Worm (Caenorhabditis elegans) whole organism, L3 larva: ENCODE measurements around the gene clec-157.

Source experiments
- R02D3.7 ChIP-seq: fragments of 150-350 bp; optimal IDR thresholded peaks from 2 replicates; lab custom pipeline; 2014; ENCODE audit warnings: missing biosample characterization, missing genetic modification characterization
- ama-1 ChIP-seq: fragments of 150-350 bp; optimal IDR thresholded peaks from 2 replicates; lab custom pipeline; 2018
- ceh-16 ChIP-seq: sonication (generic microtip); optimal IDR thresholded peaks from 2 replicates; lab custom pipeline; 2017; ENCODE audit warnings: missing biosample characterization, missing genetic modification characterization
- ceh-28 ChIP-seq: fragments of 150-350 bp; optimal IDR thresholded peaks from 2 replicates; lab custom pipeline; 2014; ENCODE audit warnings: missing biosample characterization, missing genetic modification reagents, missing genetic modification characterization
- ceh-82 ChIP-seq: fragments of 150-350 bp; optimal IDR thresholded peaks from 2 replicates; lab custom pipeline; 2014; ENCODE audit warnings: missing biosample characterization, missing genetic modification characterization
- ceh-9 ChIP-seq: sonication (generic microtip); optimal IDR thresholded peaks from 2 replicates; lab custom pipeline; 2018; ENCODE audit warnings: missing biosample characterization, missing genetic modification characterization
- daf-12 ChIP-seq: fragments of 150-350 bp; optimal IDR thresholded peaks from 2 replicates; lab custom pipeline; 2014; ENCODE audit warnings: missing biosample characterization, missing genetic modification reagents, missing genetic modification characterization
- egl-27 ChIP-seq: sonication (generic microtip); optimal IDR thresholded peaks from 4 replicates; lab custom pipeline; 2017; ENCODE audit warnings: missing biosample characterization, missing genetic modification reagents, missing genetic modification characterization
- egl-5 ChIP-seq: fragments of 150-350 bp; optimal IDR thresholded peaks from 2 replicates; lab custom pipeline; 2017; ENCODE audit warnings: missing biosample characterization, missing genetic modification reagents, missing genetic modification characterization, inconsistent platforms
- elt-1 ChIP-seq: fragments of 150-350 bp; optimal IDR thresholded peaks from 2 replicates; lab custom pipeline; 2014; ENCODE audit warnings: missing biosample characterization, missing genetic modification characterization
- elt-2 ChIP-seq: sonication (generic microtip); optimal IDR thresholded peaks from 2 replicates; lab custom pipeline; 2016; ENCODE audit warnings: missing genetic modification reagents, mild to moderate bottlenecking, missing genetic modification characterization, missing compliant biosample characterization
- eor-1 ChIP-seq, 2 experiments: fragments of 150-350 bp; optimal IDR thresholded peaks; 2 replicates each; lab custom pipeline; 2014 to 2018; ENCODE audit warnings: missing biosample characterization in 2 of 2, missing genetic modification characterization in 2 of 2
- fkh-10 ChIP-seq: sonication (generic microtip); optimal IDR thresholded peaks from 2 replicates; lab custom pipeline; 2017; ENCODE audit warnings: missing biosample characterization, missing genetic modification reagents, missing genetic modification characterization
- fkh-2 ChIP-seq: fragments of 150-350 bp; optimal IDR thresholded peaks from 2 replicates; lab custom pipeline; 2014; ENCODE audit warnings: missing biosample characterization, missing genetic modification reagents, missing genetic modification characterization
- fos-1 ChIP-seq: fragments of 150-350 bp; optimal IDR thresholded peaks from 2 replicates; lab custom pipeline; 2014; ENCODE audit warnings: missing biosample characterization, missing genetic modification characterization
- hmg-11 ChIP-seq: sonication (generic microtip); optimal IDR thresholded peaks from 2 replicates; lab custom pipeline; 2016; ENCODE audit warnings: missing genetic modification characterization, missing compliant biosample characterization
- jun-1 ChIP-seq: fragments of 150-350 bp; optimal IDR thresholded peaks from 2 replicates; lab custom pipeline; 2014; ENCODE audit warnings: missing biosample characterization, missing genetic modification reagents, missing genetic modification characterization
- lin-15B ChIP-seq: fragments of 150-350 bp; optimal IDR thresholded peaks from 2 replicates; lab custom pipeline; 2014; ENCODE audit warnings: missing biosample characterization, missing genetic modification characterization
- lsy-12 ChIP-seq: sonication (generic microtip); optimal IDR thresholded peaks from 2 replicates; lab custom pipeline; 2016; ENCODE audit warnings: mild to moderate bottlenecking, missing genetic modification characterization, missing compliant biosample characterization
- mdl-1 ChIP-seq: fragments of 150-350 bp; optimal IDR thresholded peaks from 2 replicates; lab custom pipeline; 2014; ENCODE audit warnings: missing biosample characterization, missing genetic modification characterization
- nfya-1 ChIP-seq: sonication (generic microtip); optimal IDR thresholded peaks from 2 replicates; lab custom pipeline; 2017; ENCODE audit warnings: missing genetic modification characterization, mild to moderate bottlenecking, missing compliant biosample characterization, antibody characterized with exemption, moderate library complexity; ENCODE audit not compliant: insufficient read depth
- nhr-11 ChIP-seq: fragments of 150-350 bp; optimal IDR thresholded peaks from 2 replicates; lab custom pipeline; 2014; ENCODE audit warnings: missing biosample characterization, missing genetic modification characterization
- nhr-23 ChIP-seq: fragments of 150-350 bp; optimal IDR thresholded peaks from 2 replicates; lab custom pipeline; 2014; ENCODE audit warnings: missing biosample characterization, missing genetic modification reagents, missing genetic modification characterization
- nhr-237 ChIP-seq: fragments of 150-350 bp; optimal IDR thresholded peaks from 2 replicates; lab custom pipeline; 2014; ENCODE audit warnings: missing biosample characterization, missing genetic modification characterization
- nhr-25 ChIP-seq: sonication (generic microtip); optimal IDR thresholded peaks from 2 replicates; lab custom pipeline; 2017; ENCODE audit warnings: missing biosample characterization, missing genetic modification characterization
- nhr-43 ChIP-seq: sonication (generic microtip); optimal IDR thresholded peaks from 2 replicates; lab custom pipeline; 2016; ENCODE audit warnings: mild to moderate bottlenecking, missing genetic modification characterization, missing compliant biosample characterization; ENCODE audit not compliant: poor library complexity, severe bottlenecking
- nhr-67 ChIP-seq: fragments of 150-350 bp; optimal IDR thresholded peaks from 2 replicates; lab custom pipeline; 2014; ENCODE audit warnings: missing biosample characterization, missing genetic modification characterization
- nhr-77 ChIP-seq: fragments of 150-350 bp; optimal IDR thresholded peaks from 2 replicates; lab custom pipeline; 2014; ENCODE audit warnings: missing biosample characterization, missing genetic modification characterization
- pha-4 ChIP-seq: fragments of 150-350 bp; optimal IDR thresholded peaks from 2 replicates; lab custom pipeline; 2014; ENCODE audit warnings: missing biosample characterization, missing genetic modification reagents, missing genetic modification characterization
- pqm-1 ChIP-seq: fragments of 150-350 bp; optimal IDR thresholded peaks from 2 replicates; lab custom pipeline; 2017; ENCODE audit warnings: missing biosample characterization, missing genetic modification characterization, inconsistent platforms
- sea-2 ChIP-seq: fragments of 150-350 bp; sonication (generic microtip); optimal IDR thresholded peaks from 4 replicates; lab custom pipeline; 2014; ENCODE audit warnings: missing biosample characterization, missing genetic modification reagents, missing genetic modification characterization
- skn-1 ChIP-seq: fragments of 150-350 bp; optimal IDR thresholded peaks from 2 replicates; lab custom pipeline; 2014; ENCODE audit warnings: missing biosample characterization, missing genetic modification characterization
- tbx-2 ChIP-seq: sonication (generic microtip); optimal IDR thresholded peaks from 2 replicates; lab custom pipeline; 2016; ENCODE audit warnings: mild to moderate bottlenecking, missing genetic modification characterization, missing compliant biosample characterization
- unc-39 ChIP-seq: sonication (generic microtip); optimal IDR thresholded peaks from 4 replicates; lab custom pipeline; 2017; ENCODE audit warnings: missing biosample characterization, missing genetic modification characterization
- zag-1 ChIP-seq: fragments of 150-350 bp; optimal IDR thresholded peaks from 2 replicates; lab custom pipeline; 2014; ENCODE audit warnings: missing biosample characterization, missing genetic modification characterization
- ztf-4 ChIP-seq: fragments of 150-350 bp; optimal IDR thresholded peaks from 2 replicates; lab custom pipeline; 2014; ENCODE audit warnings: missing biosample characterization, missing genetic modification characterization

clec-157 gene

ce11 chrIII:4844327-4844726 lies at the start of gene clec-157, which contains the start of gene fkh-5:
Gene clec-157 (minus strand): TSS chrIII:4844427.
Gene fkh-5 (plus strand): TSS chrIII:4844662.
- no peak for TF ChIP-seq nhr-67
- no peak for TF ChIP-seq lsy-12 (tag; lab: Kevin White, UChicago)
- TF ChIP-seq egl-5 (tag; lab: Kevin White, UChicago): no peak
- no peak for TF ChIP-seq nfya-1 (tag; lab: Kevin White, UChicago)
- TF ChIP-seq nhr-23 (tag; lab: Kevin White, UChicago): no peak
- no peak for TF ChIP-seq ceh-9 (tag; lab: Kevin White, UChicago)
- TF ChIP-seq nhr-25: no peak
- TF ChIP-seq R02D3.7: no peak
- TF ChIP-seq elt-1 (tag; lab: Kevin White, UChicago): no peak
- no peak for TF ChIP-seq skn-1
- TF ChIP-seq eor-1 (tag; optimal IDR thresholded peaks at IDR 0.05; lab: Kevin White, UChicago): no peak
- no peak for TF ChIP-seq ceh-16 (tag; lab: Kevin White, UChicago)
- no peak for TF ChIP-seq tbx-2

- TF ChIP-seq egl-27 (tag; lab: Kevin White, UChicago): no peak
- no peak for TF ChIP-seq jun-1 (tag; lab: Kevin White, UChicago)
- no peak for TF ChIP-seq nhr-77
- TF ChIP-seq sea-2: no peak
- no peak for TF ChIP-seq ceh-28 (tag; lab: Kevin White, UChicago)
- TF ChIP-seq fos-1 (tag; lab: Kevin White, UChicago): no peak
- no peak for TF ChIP-seq unc-39
- no peak for TF ChIP-seq lsy-12 (tag; lab: Kevin White, UChicago)
- no peak for TF ChIP-seq skn-1
- no peak for TF ChIP-seq nhr-43 (tag; lab: Kevin White, UChicago)
- no peak for TF ChIP-seq mdl-1 (tag; lab: Kevin White, UChicago)
- TF ChIP-seq nhr-67: no peak
- TF ChIP-seq zag-1 (tag; lab: Kevin White, UChicago): no peak
- no peak for TF ChIP-seq lin-15B (tag; lab: Kevin White, UChicago)
- TF ChIP-seq fkh-2 (tag; lab: Kevin White, UChicago): no peak
- TF ChIP-seq eor-1 (tag; optimal IDR thresholded peaks at IDR 0.05; lab: Kevin White, UChicago): no peak
- TF ChIP-seq daf-12 (tag; lab: Kevin White, UChicago): no peak
- TF ChIP-seq, all 47 proteins: peak for 0
Observed at ce11 chrIII:4893540-4893939, 49.3 kb upstream of the clec-157 start, which contains the start of gene F26F4.6. Gene F26F4.6 (minus strand): TSS chrIII:4893640.

ce11 chrIII:4890997-4891396 lies 46.8 kb upstream of the clec-157 start, which contains the start of gene F26F4.5:
Gene F26F4.5 (minus strand): TSS chrIII:4891252.
- TF ChIP-seq pha-4 (tag; lab: Kevin White, UChicago) (peak; percentile 29), R02D3.7 (no peak)

ce11 chrIII:4887291-4887690 lies 43.1 kb upstream of the clec-157 start, which contains the start of gene clec-6:
Gene clec-6 (minus strand): TSS chrIII:4887444.
- TF ChIP-seq elt-2 (tag; lab: Kevin White, UChicago) (peak; percentile 60), ceh-82 (no peak), pqm-1 (tag; lab: Kevin White, UChicago) (peak; percentile 23), nhr-67 (no peak), pha-4 (tag; lab: Kevin White, UChicago) (peak; percentile 33), fkh-10 (no peak), nhr-11 (no peak), ceh-16 (tag; lab: Kevin White, UChicago) (no peak), hmg-11 (tag; lab: Kevin White, UChicago) (no peak), ama-1 (lab: Kevin White, UChicago) (no peak)

- TF ChIP-seq nhr-237 (tag; lab: Kevin White, UChicago): no peak
- TF ChIP-seq pha-4 (tag; lab: Kevin White, UChicago): peak; percentile 48
- peak; percentile 17 for TF ChIP-seq jun-1 (tag; lab: Kevin White, UChicago)
- TF ChIP-seq skn-1: no peak
- peak; percentile 68 for TF ChIP-seq elt-2 (tag; lab: Kevin White, UChicago)
- TF ChIP-seq ztf-4 (tag; lab: Kevin White, UChicago): no peak
- peak; percentile 54 for TF ChIP-seq pqm-1 (tag; lab: Kevin White, UChicago)
Observed at ce11 chrIII:4883429-4883828, 39.2 kb upstream of the clec-157 start, which contains the start of gene clec-5. Gene clec-5 (minus strand): TSS chrIII:4883606.
